Fruit fly (Drosophila melanogaster) whole organism, embryonic: ENCODE measurements around the gene Spt7.
A peak's percentile ranks its signal among the peaks of the same experiment; 100 is the strongest.

Source experiments
- Bgb ChIP-seq: fragments of 200-800 bp; sonication (Bioruptor generic); IDR thresholded peaks from 2 replicates; pipeline ENCODE4 v1.3.6; 2022; ENCODE audit warnings: missing biosample characterization, missing genetic modification characterization; ENCODE audit not compliant: partially characterized antibody
- CG10267 ChIP-seq: fragments of 200-800 bp; sonication (Bioruptor generic); optimal IDR thresholded peaks from 2 replicates; lab custom pipeline; 2018; ENCODE audit warnings: missing biosample characterization, mild to moderate bottlenecking, missing genetic modification characterization, moderate library complexity
- CG10321 ChIP-seq: fragments of 200-800 bp; sonication (Bioruptor generic); IDR thresholded peaks from 2 replicates; pipeline ENCODE4 v1.3.6; 2022; ENCODE audit warnings: missing biosample characterization, missing genetic modification characterization
- CG11723 ChIP-seq: fragments of 200-800 bp; sonication (Bioruptor generic); optimal IDR thresholded peaks from 2 replicates; lab custom pipeline; 2017; ENCODE audit warnings: missing biosample characterization, mild to moderate bottlenecking, missing genetic modification characterization
- CG15269 ChIP-seq: fragments of 200-800 bp; sonication (Bioruptor generic); optimal IDR thresholded peaks from 2 replicates; lab custom pipeline; 2018; ENCODE audit warnings: missing biosample characterization, mild to moderate bottlenecking, missing genetic modification characterization, moderate library complexity
- CG15696 ChIP-seq: fragments of 200-800 bp; sonication (Bioruptor generic); optimal IDR thresholded peaks from 2 replicates; lab custom pipeline; 2019; ENCODE audit warnings: missing biosample characterization, mild to moderate bottlenecking, missing genetic modification characterization, moderate library complexity
- CG1603 ChIP-seq: fragments of 200-800 bp; sonication (Bioruptor generic); optimal IDR thresholded peaks from 2 replicates; lab custom pipeline; 2019; ENCODE audit warnings: missing biosample characterization, mild to moderate bottlenecking, missing genetic modification characterization, moderate library complexity
- CG17385 ChIP-seq: fragments of 200-800 bp; sonication (Bioruptor generic); optimal IDR thresholded peaks from 3 replicates; lab custom pipeline; 2018; ENCODE audit warnings: missing biosample characterization, mild to moderate bottlenecking, missing genetic modification characterization
- CG17802 ChIP-seq: fragments of 200-800 bp; sonication (Bioruptor generic); optimal IDR thresholded peaks from 2 replicates; lab custom pipeline; 2018; ENCODE audit warnings: missing biosample characterization, mild to moderate bottlenecking, missing genetic modification characterization, moderate library complexity
- CG18011 ChIP-seq: fragments of 200-800 bp; sonication (Bioruptor generic); optimal IDR thresholded peaks from 2 replicates; lab custom pipeline; 2017; ENCODE audit warnings: missing biosample characterization, missing genetic modification characterization, mild to moderate bottlenecking, moderate library complexity, missing genotype
- CG18599 ChIP-seq: fragments of 200-800 bp; sonication (Bioruptor generic); optimal IDR thresholded peaks from 3 replicates; lab custom pipeline; 2017; ENCODE audit warnings: missing biosample characterization, missing genetic modification characterization, mild to moderate bottlenecking, moderate library complexity, missing genetic modification reagents
- CG2889 ChIP-seq: fragments of 200-800 bp; sonication (Bioruptor generic); IDR thresholded peaks from 3 replicates; pipeline ENCODE4 v1.3.6; 2022; ENCODE audit warnings: missing biosample characterization, missing genetic modification characterization
- CG31441 ChIP-seq: fragments of 200-800 bp; sonication (Bioruptor generic); IDR thresholded peaks from 2 replicates; pipeline ENCODE4 v1.3.6; 2022; ENCODE audit warnings: missing biosample characterization, missing genetic modification characterization
- CG4282 ChIP-seq: fragments of 200-800 bp; sonication (Bioruptor generic); optimal IDR thresholded peaks from 2 replicates; lab custom pipeline; 2016; ENCODE audit warnings: missing biosample characterization, missing genetic modification characterization
- CG5180 ChIP-seq: fragments of 200-800 bp; sonication (Bioruptor generic); optimal IDR thresholded peaks from 3 replicates; lab custom pipeline; 2017; ENCODE audit warnings: missing biosample characterization, missing genetic modification characterization, mild to moderate bottlenecking, moderate library complexity, missing genetic modification reagents
- CG6654 ChIP-seq: fragments of 200-800 bp; sonication (Bioruptor generic); optimal IDR thresholded peaks from 2 replicates; lab custom pipeline; 2017; ENCODE audit warnings: missing biosample characterization, mild to moderate bottlenecking, missing genetic modification characterization
- CG7839 ChIP-seq: fragments of 200-800 bp; sonication (Bioruptor generic); optimal IDR thresholded peaks from 3 replicates; lab custom pipeline; 2018; ENCODE audit warnings: missing biosample characterization, mild to moderate bottlenecking, missing genetic modification characterization, moderate library complexity
- CG8290 ChIP-seq, 3 experiments: fragments of 200-800 bp; sonication (Bioruptor generic); optimal IDR thresholded peaks; 2 replicates each; lab custom pipeline; 2016 to 2019; ENCODE audit warnings: missing biosample characterization in 3 of 3, missing genetic modification characterization in 3 of 3, mild to moderate bottlenecking in 2 of 3, moderate library complexity in 1 of 3
- CG8388 ChIP-seq: fragments of 200-800 bp; sonication (Bioruptor generic); optimal IDR thresholded peaks from 2 replicates; lab custom pipeline; 2019; ENCODE audit warnings: missing biosample characterization, mild to moderate bottlenecking, missing genetic modification characterization, moderate library complexity
- CG9215 ChIP-seq: fragments of 200-800 bp; sonication (Bioruptor generic); IDR thresholded peaks from 2 replicates; pipeline ENCODE4 v1.3.6; 2022; ENCODE audit warnings: missing biosample characterization, missing genetic modification characterization
- D ChIP-seq, 2 experiments: fragments of 200-800 bp in 1 of 2; fragments of >200 bp in 1 of 2; sonication (Bioruptor generic) in 1 of 2; optimal IDR thresholded peaks; 2 replicates in 1 of 2; 3 replicates in 1 of 2; lab custom pipeline; 2017; ENCODE audit warnings: mild to moderate bottlenecking in 1 of 2, missing biosample characterization in 1 of 2, missing genetic modification characterization in 1 of 2, missing genetic modification reagents in 1 of 2
- HmgD ChIP-seq: fragments of 200-800 bp; sonication (Bioruptor generic); optimal IDR thresholded peaks from 3 replicates; lab custom pipeline; 2016; ENCODE audit warnings: missing biosample characterization, missing genetic modification characterization
- Meics ChIP-seq: fragments of 200-800 bp; sonication (Bioruptor generic); optimal IDR thresholded peaks from 2 replicates; lab custom pipeline; 2017; ENCODE audit warnings: missing biosample characterization, mild to moderate bottlenecking, missing genetic modification characterization
- Nf-YB ChIP-seq: fragments of 200-800 bp; sonication (Bioruptor generic); optimal IDR thresholded peaks from 3 replicates; lab custom pipeline; 2019; ENCODE audit warnings: missing biosample characterization, mild to moderate bottlenecking, missing genetic modification characterization, moderate library complexity
- Nf-YC ChIP-seq: fragments of 200-800 bp; optimal IDR thresholded peaks from 3 replicates; lab custom pipeline; 2019; ENCODE audit warnings: missing biosample characterization, mild to moderate bottlenecking, missing genetic modification characterization, moderate library complexity
- Pdp1 ChIP-seq, 2 experiments: fragments of 200-800 bp; sonication (Bioruptor generic); optimal IDR thresholded peaks; 3 replicates each; lab custom pipeline; 2016; ENCODE audit warnings: missing biosample characterization in 2 of 2, missing genetic modification characterization in 2 of 2, mild to moderate bottlenecking in 1 of 2, moderate library complexity in 1 of 2
- Scr ChIP-seq: fragments of 200-800 bp; sonication (Bioruptor generic); IDR thresholded peaks from 2 replicates; pipeline ENCODE4 v1.3.6; 2022; ENCODE audit warnings: missing biosample characterization, missing genetic modification characterization; ENCODE audit not compliant: partially characterized antibody
- Sry-β ChIP-seq: fragments of 200-800 bp; sonication (Bioruptor generic); optimal IDR thresholded peaks from 2 replicates; lab custom pipeline; 2018; ENCODE audit warnings: missing biosample characterization, mild to moderate bottlenecking, missing genetic modification characterization, moderate library complexity
- Sry-δ ChIP-seq: fragments of 200-800 bp; sonication (Bioruptor generic); optimal IDR thresholded peaks from 2 replicates; lab custom pipeline; 2016; ENCODE audit warnings: missing biosample characterization, missing genetic modification characterization
- Vsx1 ChIP-seq: fragments of 200-800 bp; sonication (Bioruptor generic); optimal IDR thresholded peaks from 2 replicates; lab custom pipeline; 2017; ENCODE audit warnings: missing biosample characterization, mild to moderate bottlenecking, missing genetic modification characterization, missing genetic modification reagents
- abd-A ChIP-seq: fragments of 200-800 bp; sonication (Bioruptor generic); optimal IDR thresholded peaks from 3 replicates; lab custom pipeline; 2019; ENCODE audit warnings: missing biosample characterization, mild to moderate bottlenecking, missing genetic modification characterization, moderate library complexity
- ac ChIP-seq: fragments of 200-800 bp; sonication (Bioruptor generic); optimal IDR thresholded peaks from 3 replicates; lab custom pipeline; 2017; ENCODE audit warnings: missing biosample characterization, mild to moderate bottlenecking, missing genetic modification characterization
- ato ChIP-seq: fragments of 200-800 bp; sonication (Bioruptor generic); IDR thresholded peaks from 2 replicates; pipeline ENCODE4 v1.3.6; 2022; ENCODE audit warnings: missing biosample characterization, missing genetic modification characterization; ENCODE audit not compliant: partially characterized antibody
- cg ChIP-seq: fragments of 200-800 bp; sonication (Bioruptor generic); optimal IDR thresholded peaks from 3 replicates; lab custom pipeline; 2019; ENCODE audit warnings: missing biosample characterization, mild to moderate bottlenecking, missing genetic modification characterization, moderate library complexity
- chinmo ChIP-seq: fragments of 200-800 bp; sonication (Bioruptor generic); IDR thresholded peaks from 4 replicates; pipeline ENCODE4 v1.3.6; 2022; ENCODE audit warnings: missing biosample characterization, missing genetic modification characterization; ENCODE audit not compliant: partially characterized antibody
- ci ChIP-seq: fragments of 200-800 bp; sonication (Bioruptor generic); IDR thresholded peaks from 3 replicates; pipeline ENCODE4 v1.3.6; 2022; ENCODE audit warnings: missing biosample characterization, missing genetic modification characterization
- crol ChIP-seq: fragments of 200-800 bp; sonication (Bioruptor generic); IDR thresholded peaks from 2 replicates; pipeline ENCODE4 v1.3.6; 2022; ENCODE audit warnings: missing biosample characterization, missing genetic modification characterization
- dati ChIP-seq: fragments of 200-800 bp; sonication (Bioruptor generic); IDR thresholded peaks from 2 replicates; pipeline ENCODE4 v1.3.6; 2022; ENCODE audit warnings: missing biosample characterization, missing genetic modification characterization
- gro ChIP-seq: fragments of 200-800 bp; sonication (Bioruptor generic); optimal IDR thresholded peaks from 2 replicates; lab custom pipeline; 2016; ENCODE audit warnings: missing biosample characterization, missing genetic modification characterization
- jing ChIP-seq: fragments of 200-800 bp; sonication (Bioruptor generic); optimal IDR thresholded peaks from 2 replicates; lab custom pipeline; 2018; ENCODE audit warnings: missing biosample characterization, mild to moderate bottlenecking, missing genetic modification characterization
- lov ChIP-seq, 2 experiments: fragments of 200-800 bp in 1 of 2; fragments of >200 bp in 1 of 2; sonication (Bioruptor generic) in 1 of 2; IDR thresholded peaks in 1 of 2; optimal IDR thresholded peaks in 1 of 2; 2 replicates in 1 of 2; 3 replicates in 1 of 2; pipeline versions ENCODE4 v1.3.6 to Lab custom; 2017 to 2022; ENCODE audit warnings: missing biosample characterization in 1 of 2, missing genetic modification characterization in 1 of 2
- mirr ChIP-seq: fragments of 200-800 bp; sonication (Bioruptor generic); optimal IDR thresholded peaks from 3 replicates; lab custom pipeline; 2018; ENCODE audit warnings: missing biosample characterization, mild to moderate bottlenecking, missing genetic modification characterization
- mld ChIP-seq: fragments of 200-800 bp; sonication (Bioruptor generic); IDR thresholded peaks from 3 replicates; pipeline ENCODE4 v1.3.6; 2022; ENCODE audit warnings: missing biosample characterization, missing genetic modification characterization; ENCODE audit not compliant: partially characterized antibody
- nmo ChIP-seq: fragments of 200-800 bp; sonication (Bioruptor generic); optimal IDR thresholded peaks from 2 replicates; lab custom pipeline; 2018; ENCODE audit warnings: missing biosample characterization, mild to moderate bottlenecking, missing genetic modification characterization, moderate library complexity
- oc ChIP-seq: fragments of 200-800 bp; sonication (Bioruptor generic); optimal IDR thresholded peaks from 2 replicates; lab custom pipeline; 2018; ENCODE audit warnings: missing biosample characterization, mild to moderate bottlenecking, missing genetic modification characterization, moderate library complexity
- pfk ChIP-seq: fragments of 200-800 bp; sonication (Bioruptor generic); optimal IDR thresholded peaks from 2 replicates; lab custom pipeline; 2018; ENCODE audit warnings: missing biosample characterization, mild to moderate bottlenecking, missing genetic modification characterization, moderate library complexity
- yki ChIP-seq: fragments of >200 bp; optimal IDR thresholded peaks from 3 replicates; lab custom pipeline; 2018
- zfh2 ChIP-seq: fragments of 200-800 bp; sonication (Bioruptor generic); optimal IDR thresholded peaks from 2 replicates; lab custom pipeline; 2016; ENCODE audit warnings: missing biosample characterization, missing genetic modification characterization

Gene Spt7

dm6 chrX:17821466-17821865 is 28.8 kb upstream of the Spt7 start (continued):
- TF ChIP-seq oc (tag; lab: Kevin White, UChicago) (no peak), jing (GFP tag; lab: Kevin White, UChicago) (no peak), mld (no peak), Vsx1 (GFP tag; lab: Kevin White, UChicago) (no peak), Nf-YB (peak; percentile 66), CG15269 (tag; lab: Kevin White, UChicago) (no peak), lov (optimal IDR thresholded peaks at IDR 0.05; lab: Kevin White, UChicago) (no peak), lov (GFP tag; IDR thresholded peaks at IDR 0.05; lab: Robert Waterston, UW) (no peak), CG11723 (GFP tag; lab: Kevin White, UChicago) (no peak), mirr (peak; percentile 66), dati (GFP tag; lab: Robert Waterston, UW) (no peak), pfk (GFP tag; lab: Kevin White, UChicago) (no peak), CG10321 (no peak), ac (GFP tag; lab: Kevin White, UChicago) (no peak), CG17802 (no peak), CG5180 (GFP tag; lab: Kevin White, UChicago) (no peak), zfh2 (GFP tag; lab: Kevin White, UChicago) (no peak), cg (no peak), ato (GFP tag; lab: Robert Waterston, UW) (no peak), CG31441 (GFP tag; lab: Robert Waterston, UW) (peak; percentile 34; the same call in 1 of the 2 replicates), nmo (no peak), Scr (GFP tag; lab: Robert Waterston, UW) (peak; percentile 16; the same call in 1 of the 2 replicates), CG8290 (GFP tag; optimal IDR thresholded peaks at IDR 0.05; lab: Kevin White, UChicago) (no peak), CG8290 (tag; optimal IDR thresholded peaks at IDR 0.05; lab: Kevin White, UChicago) (no peak), yki (lab: Kevin White, UChicago) (no peak), CG7839 (tag; lab: Kevin White, UChicago) (no peak), abd-A (tag; lab: Kevin White, UChicago) (peak; percentile 28), Nf-YC (peak; percentile 83), CG18011 (GFP tag; lab: Kevin White, UChicago) (no peak), gro (GFP tag; lab: Kevin White, UChicago) (no peak), CG15696 (tag; lab: Kevin White, UChicago) (no peak), CG9215 (no peak), Bgb (GFP tag; lab: Robert Waterston, UW) (no peak), CG1603 (no peak), HmgD (GFP tag; lab: Kevin White, UChicago) (no peak), CG8388 (no peak), CG10267 (tag; lab: Kevin White, UChicago) (no peak), D (optimal IDR thresholded peaks at IDR 0.05; lab: Kevin White, UChicago) (no peak), D (GFP tag; optimal IDR thresholded peaks at IDR 0.05; lab: Kevin White, UChicago) (no peak), Sry-δ (GFP tag; lab: Kevin White, UChicago) (no peak), CG4282 (GFP tag; lab: Kevin White, UChicago) (no peak), CG6654 (GFP tag; lab: Kevin White, UChicago) (no peak), CG2889 (GFP tag; lab: Robert Waterston, UW) (no peak), Pdp1 (GFP tag; optimal IDR thresholded peaks at IDR 0.05; lab: Kevin White, UChicago) (peak in 1 of 2 experiments; percentile 18), crol (GFP tag; lab: Robert Waterston, UW) (peak; percentile 94), ci (GFP tag; lab: Robert Waterston, UW) (no peak), chinmo (GFP tag; lab: Robert Waterston, UW) (0 out of 4 replicates have a peak, but pooled peaks have one; percentile 35), Meics (GFP tag; lab: Kevin White, UChicago) (no peak), CG18599 (GFP tag; lab: Kevin White, UChicago) (no peak), CG17385 (GFP tag; lab: Kevin White, UChicago) (peak; percentile 13), Sry-β (GFP tag; lab: Kevin White, UChicago) (no peak)
